Worm (Caenorhabditis elegans) whole organism, L2 larva: ENCODE data around the gene slc-9B.1.
A peak's percentile ranks its signal among the peaks of the same experiment; 100 is the strongest.

ENCODE experiments used
- R02D3.7 ChIP-seq: fragments of 150-350 bp; optimal IDR thresholded peaks from 2 replicates; lab custom pipeline; 2014; ENCODE audit warnings: missing biosample characterization, missing genetic modification characterization
- ZK546.5 ChIP-seq: sonication (generic microtip); optimal IDR thresholded peaks from 2 replicates; lab custom pipeline; 2017; ENCODE audit warnings: missing biosample characterization, missing genetic modification characterization
- ama-1 ChIP-seq: fragments of 150-350 bp; optimal IDR thresholded peaks from 2 replicates; lab custom pipeline; 2018; ENCODE audit warnings: inconsistent platforms
- blmp-1 ChIP-seq: sonication (generic microtip); optimal IDR thresholded peaks from 2 replicates; lab custom pipeline; 2017; ENCODE audit warnings: missing genetic modification characterization, mild to moderate bottlenecking, missing compliant biosample characterization, antibody characterized with exemption, moderate library complexity; ENCODE audit not compliant: insufficient read depth
- ceh-16 ChIP-seq: fragments of 150-350 bp; optimal IDR thresholded peaks from 2 replicates; lab custom pipeline; 2014; ENCODE audit warnings: missing biosample characterization, missing genetic modification characterization
- crh-2 ChIP-seq: sonication (generic microtip); optimal IDR thresholded peaks from 2 replicates; lab custom pipeline; 2017; ENCODE audit warnings: missing biosample characterization, missing genetic modification characterization
- dmd-4 ChIP-seq: sonication (generic microtip); optimal IDR thresholded peaks from 2 replicates; lab custom pipeline; 2017; ENCODE audit warnings: missing biosample characterization, missing genetic modification characterization
- elt-1 ChIP-seq: fragments of 150-350 bp; optimal IDR thresholded peaks from 2 replicates; lab custom pipeline; 2014; ENCODE audit warnings: missing biosample characterization, missing genetic modification characterization
- elt-3 ChIP-seq: sonication (generic microtip); optimal IDR thresholded peaks from 2 replicates; lab custom pipeline; 2017; ENCODE audit warnings: missing biosample characterization, missing genetic modification characterization
- fos-1 ChIP-seq: fragments of 150-350 bp; optimal IDR thresholded peaks from 2 replicates; lab custom pipeline; 2014; ENCODE audit warnings: missing biosample characterization, missing genetic modification characterization
- gmeb-1 ChIP-seq: fragments of 150-350 bp; optimal IDR thresholded peaks from 2 replicates; lab custom pipeline; 2014; ENCODE audit warnings: missing biosample characterization, missing genetic modification characterization
- lin-13 ChIP-seq: fragments of 150-350 bp; optimal IDR thresholded peaks from 2 replicates; lab custom pipeline; 2014; ENCODE audit warnings: missing biosample characterization, missing genetic modification reagents, missing genetic modification characterization
- mdl-1 ChIP-seq, 2 experiments: fragments of 150-350 bp in 1 of 2; sonication (generic microtip) in 1 of 2; optimal IDR thresholded peaks; 2 replicates each; lab custom pipeline; 2017; ENCODE audit warnings: missing biosample characterization in 2 of 2, missing genetic modification characterization in 2 of 2
- nhr-10 ChIP-seq: sonication (generic microtip); optimal IDR thresholded peaks from 2 replicates; lab custom pipeline; 2017; ENCODE audit warnings: missing biosample characterization, missing genetic modification characterization
- nhr-12 ChIP-seq: fragments of 150-350 bp; optimal IDR thresholded peaks from 2 replicates; lab custom pipeline; 2014; ENCODE audit warnings: missing biosample characterization, missing genetic modification characterization
- nhr-21 ChIP-seq: fragments of 150-350 bp; optimal IDR thresholded peaks from 2 replicates; lab custom pipeline; 2014; ENCODE audit warnings: missing biosample characterization, missing genetic modification characterization
- nhr-23 ChIP-seq: fragments of 150-350 bp; optimal IDR thresholded peaks from 2 replicates; lab custom pipeline; 2014; ENCODE audit warnings: missing biosample characterization, missing genetic modification reagents, missing genetic modification characterization
- nhr-25 ChIP-seq: fragments of 150-350 bp; sonication (generic microtip); optimal IDR thresholded peaks from 3 replicates; lab custom pipeline; 2014; ENCODE audit warnings: missing biosample characterization, missing genetic modification characterization
- nhr-6 ChIP-seq: fragments of 150-350 bp; optimal IDR thresholded peaks from 2 replicates; lab custom pipeline; 2014; ENCODE audit warnings: missing biosample characterization, missing genetic modification characterization
- nhr-77 ChIP-seq: fragments of 150-350 bp; optimal IDR thresholded peaks from 2 replicates; lab custom pipeline; 2014; ENCODE audit warnings: missing biosample characterization, missing genetic modification characterization
- peb-1 ChIP-seq: fragments of 150-350 bp; optimal IDR thresholded peaks from 2 replicates; lab custom pipeline; 2014; ENCODE audit warnings: missing biosample characterization, missing genetic modification characterization
- sem-4 ChIP-seq: fragments of 150-350 bp; optimal IDR thresholded peaks from 2 replicates; lab custom pipeline; 2014; ENCODE audit warnings: missing biosample characterization, missing genetic modification reagents, missing genetic modification characterization
- skn-1 ChIP-seq: sonication (generic microtip); optimal IDR thresholded peaks from 2 replicates; lab custom pipeline; 2017; ENCODE audit warnings: missing biosample characterization, missing genetic modification characterization
- sma-3 ChIP-seq: sonication (generic microtip); optimal IDR thresholded peaks from 2 replicates; lab custom pipeline; 2016; ENCODE audit warnings: missing genetic modification reagents, missing genetic modification characterization, missing compliant biosample characterization
- sma-9 ChIP-seq, 2 experiments: fragments of 150-350 bp in 1 of 2; sonication (generic microtip) in 1 of 2; optimal IDR thresholded peaks; 2 replicates each; lab custom pipeline; 2014 to 2016; ENCODE audit warnings: missing genetic modification characterization in 2 of 2, mild to moderate bottlenecking in 1 of 2, missing biosample characterization in 1 of 2, missing compliant biosample characterization in 1 of 2, missing genetic modification reagents in 1 of 2, moderate library complexity in 1 of 2
- snpc-4 ChIP-seq: fragments of 150-350 bp; optimal IDR thresholded peaks from 2 replicates; lab custom pipeline; 2014; ENCODE audit warnings: missing biosample characterization, missing genetic modification characterization
- unc-39 ChIP-seq: fragments of 150-350 bp; optimal IDR thresholded peaks from 2 replicates; lab custom pipeline; 2014; ENCODE audit warnings: missing biosample characterization, missing genetic modification characterization
- unc-55 ChIP-seq: fragments of 150-350 bp; sonication (generic microtip); optimal IDR thresholded peaks from 3 replicates; lab custom pipeline; 2014; ENCODE audit warnings: missing biosample characterization, missing genetic modification reagents, missing genetic modification characterization
- unc-62 ChIP-seq: fragments of 150-350 bp; optimal IDR thresholded peaks from 2 replicates; lab custom pipeline; 2014; ENCODE audit warnings: missing biosample characterization, missing genetic modification reagents, missing genetic modification characterization
- zag-1 ChIP-seq: fragments of 150-350 bp; optimal IDR thresholded peaks from 2 replicates; lab custom pipeline; 2014; ENCODE audit warnings: missing biosample characterization, missing genetic modification characterization
- ztf-1 ChIP-seq: fragments of 200-800 bp; sonication (Bioruptor generic); conservative IDR thresholded peaks from 2 replicates; pipeline ENCODE4 v1.3.6; 2022; ENCODE audit warnings: missing genetic modification characterization, missing compliant biosample characterization
- ztf-11 ChIP-seq: sonication (generic microtip); optimal IDR thresholded peaks from 2 replicates; lab custom pipeline; 2017; ENCODE audit warnings: missing biosample characterization, missing genetic modification characterization

Gene slc-9B.1

DNA sequence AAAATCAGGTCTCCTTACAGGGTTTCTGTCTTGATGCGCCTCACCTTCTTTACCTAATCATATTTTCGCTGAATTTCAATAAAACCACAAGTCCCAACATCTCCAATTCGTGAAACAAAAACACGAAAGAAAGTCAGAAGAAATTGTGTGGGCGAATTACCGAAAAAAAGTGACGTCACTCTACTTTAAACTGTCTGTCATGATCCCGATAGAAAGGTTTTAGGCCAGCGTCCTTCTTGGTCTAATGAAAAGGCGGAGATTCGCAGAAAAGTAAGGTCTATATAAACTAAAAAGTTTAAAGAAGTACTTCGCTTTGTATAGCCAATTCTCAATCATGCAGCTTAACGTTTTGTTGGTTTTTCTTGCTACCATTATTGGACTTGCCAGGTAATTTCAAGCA is 26.9 kb downstream of the slc-9B.1 start, which contains the start of gene cnc-8:
cnc-8 (plus strand) TSS at position 307 of the 400 bp plus-strand sequence.
- no peak for TF ChIP-seq unc-39
- TF ChIP-seq sma-3: peak; percentile 68
- TF ChIP-seq R02D3.7: no peak
- TF ChIP-seq sma-9 (GFP tag; optimal IDR thresholded peaks at IDR 0.05; lab: Kevin White, UChicago): peak; percentile 18
- no peak for TF ChIP-seq sma-9 (tag; optimal IDR thresholded peaks at IDR 0.05; lab: Kevin White, UChicago)
- no peak for TF ChIP-seq nhr-12 (tag; lab: Kevin White, UChicago)
- TF ChIP-seq elt-3 (tag; lab: Kevin White, UChicago): no peak
- no peak for TF ChIP-seq peb-1 (tag; lab: Kevin White, UChicago)
- no peak for TF ChIP-seq fos-1 (tag; lab: Kevin White, UChicago)
- no peak for TF ChIP-seq ztf-1 (GFP tag; lab: Robert Waterston, UW)
- no peak for TF ChIP-seq lin-13 (GFP tag; lab: Kevin White, UChicago)
- peak; percentile 61 for TF ChIP-seq nhr-25
- peak; percentile 36 for TF ChIP-seq crh-2
- TF ChIP-seq unc-55: no peak
- peak; percentile 8 for TF ChIP-seq ama-1 (lab: Kevin White, UChicago)

- TF ChIP-seq sma-9 (GFP tag; optimal IDR thresholded peaks at IDR 0.05; lab: Kevin White, UChicago) (peak; percentile 69), sma-9 (tag; optimal IDR thresholded peaks at IDR 0.05; lab: Kevin White, UChicago) (no peak), ceh-16 (tag; lab: Kevin White, UChicago) (no peak), nhr-21 (tag; lab: Kevin White, UChicago) (peak; percentile 14)
Observed at ce11 chrX:10306923-10307322, 27.5 kb downstream of the slc-9B.1 start.

ce11 chrX:10307495-10307894 is 28.1 kb downstream of the slc-9B.1 start, which contains the start of gene F41E7.7:
TSS of gene F41E7.7 (plus strand) at chrX:10307795.
- TF ChIP-seq unc-62 (GFP tag; lab: Kevin White, UChicago) (no peak), nhr-23 (no peak), sem-4 (tag; lab: Kevin White, UChicago) (no peak), sma-9 (GFP tag; optimal IDR thresholded peaks at IDR 0.05; lab: Kevin White, UChicago) (no peak), sma-9 (tag; optimal IDR thresholded peaks at IDR 0.05; lab: Kevin White, UChicago) (no peak), sma-3 (no peak), mdl-1 (tag; optimal IDR thresholded peaks at IDR 0.05; lab: Kevin White, UChicago) (no peak), crh-2 (no peak), gmeb-1 (tag; lab: Kevin White, UChicago) (no peak), nhr-10 (tag; lab: Kevin White, UChicago) (no peak), ZK546.5 (tag; lab: Kevin White, UChicago) (no peak), nhr-21 (tag; lab: Kevin White, UChicago) (no peak), nhr-6 (no peak), elt-1 (tag; lab: Kevin White, UChicago) (no peak), peb-1 (tag; lab: Kevin White, UChicago) (no peak), zag-1 (no peak)

DNA sequence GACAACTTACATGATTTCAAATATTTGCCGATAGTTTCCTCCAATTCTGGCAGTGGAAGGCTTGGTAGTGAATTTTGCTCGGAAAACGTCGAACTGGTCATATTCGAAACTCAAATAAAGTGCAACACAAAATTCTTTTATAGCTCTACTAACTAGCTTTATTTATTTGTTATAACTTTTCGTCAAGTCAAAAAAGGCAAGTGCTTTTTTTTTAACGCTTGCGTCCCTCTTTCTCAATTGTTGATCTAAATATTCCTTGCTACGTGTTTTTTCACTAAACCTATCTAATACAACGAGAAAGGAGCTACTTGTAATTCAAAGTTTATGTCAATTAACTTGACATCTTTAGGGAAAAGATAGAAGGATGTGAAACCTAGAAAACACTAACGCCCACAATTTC is 31.0 kb downstream of the slc-9B.1 start, which contains the start of gene F41E7.6:
F41E7.6 (minus strand) TSS at position 101 of the 400 bp plus-strand sequence.
- TF ChIP-seq ztf-11 (tag; lab: Kevin White, UChicago) (no peak), ZK546.5 (tag; lab: Kevin White, UChicago) (no peak)

DNA sequence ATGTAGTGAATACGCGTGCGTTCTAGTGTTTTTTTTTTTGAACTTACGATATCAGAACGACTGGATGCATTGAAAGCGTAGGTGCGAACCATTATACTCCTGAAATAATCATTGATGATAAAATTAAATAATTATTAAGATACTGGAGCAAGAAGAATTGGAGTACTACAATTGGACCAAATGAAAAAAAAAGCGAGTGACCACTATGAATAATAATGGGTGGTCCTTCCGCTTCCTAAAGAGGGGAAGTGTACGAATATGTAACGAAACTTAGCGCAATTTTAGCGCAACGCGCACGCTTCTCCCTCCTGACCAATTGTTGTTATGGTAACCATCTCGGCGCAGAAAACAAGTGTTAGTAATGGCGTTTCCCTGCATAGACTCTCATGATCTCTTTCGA is 36.5 kb downstream of the slc-9B.1 start, which contains the start of gene F41E7.9:
F41E7.9 (minus strand) TSS at position 101 of the 400 bp plus-strand sequence.
- no peak for TF ChIP-seq skn-1
- TF ChIP-seq dmd-4 (tag; lab: Kevin White, UChicago): no peak
- no peak for TF ChIP-seq nhr-12 (tag; lab: Kevin White, UChicago)
- no peak for TF ChIP-seq snpc-4 (tag; lab: Kevin White, UChicago)
- no peak for TF ChIP-seq nhr-77 (tag; lab: Kevin White, UChicago)
- no peak for TF ChIP-seq ceh-16 (tag; lab: Kevin White, UChicago)
- TF ChIP-seq sem-4 (tag; lab: Kevin White, UChicago): no peak

- TF ChIP-seq R02D3.7 (no peak), blmp-1 (tag; lab: Kevin White, UChicago) (peak; percentile 67)
- TF ChIP-seq, all 48 proteins: peak for 1
Observed at ce11 chrX:10317565-10317964, 38.2 kb downstream of the slc-9B.1 start, which contains the start of gene R07E3.6. TSS of gene R07E3.6 (plus strand) at chrX:10317722.
